Worm (Caenorhabditis elegans) whole organism, young adult: ENCODE data around the gene pat-6.
A peak's percentile ranks its signal among the peaks of the same experiment; 100 is the strongest.

ENCODE experiments used
- B0336.3 ChIP-seq: fragments of 200-800 bp; sonication (Bioruptor generic); IDR thresholded peaks from 2 replicates; pipeline ENCODE4 v1.3.6; 2022; ENCODE audit warnings: missing genetic modification characterization, missing compliant biosample characterization
- C06A6.2 ChIP-seq: fragments of 200-800 bp; sonication (Bioruptor generic); conservative IDR thresholded peaks from 2 replicates; pipeline ENCODE4 v1.3.6; 2022; ENCODE audit warnings: missing genetic modification characterization, missing compliant biosample characterization
- F37B4.10 ChIP-seq: fragments of 200-800 bp; sonication (Bioruptor generic); IDR thresholded peaks from 2 replicates; pipeline ENCODE4 v1.3.6; 2022; ENCODE audit warnings: missing genetic modification characterization, missing compliant biosample characterization
- F57C9.4 ChIP-seq: sonication (generic microtip); optimal IDR thresholded peaks from 2 replicates; lab custom pipeline; 2017; ENCODE audit warnings: mild to moderate bottlenecking, missing genetic modification characterization, missing compliant biosample characterization
- K12H6.12 ChIP-seq: fragments of 200-800 bp; sonication (Bioruptor generic); optimal IDR thresholded peaks from 2 replicates; lab custom pipeline; 2018; ENCODE audit warnings: mild to moderate bottlenecking, missing genetic modification characterization, missing compliant biosample characterization
- Y67H2A.10 ChIP-seq: fragments of 200-800 bp; sonication (Bioruptor generic); conservative IDR thresholded peaks from 2 replicates; pipeline ENCODE4 v1.3.6; 2022; ENCODE audit warnings: missing genetic modification reagents, missing genetic modification characterization, missing compliant biosample characterization
- ZK185.1 ChIP-seq: sonication (generic microtip); optimal IDR thresholded peaks from 2 replicates; lab custom pipeline; 2016; ENCODE audit warnings: mild to moderate bottlenecking, missing genetic modification characterization, missing compliant biosample characterization; ENCODE audit not compliant: poor library complexity, severe bottlenecking
- aptf-3 ChIP-seq: fragments of 200-800 bp; sonication (Bioruptor generic); IDR thresholded peaks from 2 replicates; pipeline ENCODE4 v1.3.6; 2022; ENCODE audit warnings: missing genetic modification characterization, missing compliant biosample characterization
- atf-7 ChIP-seq: sonication (generic microtip); optimal IDR thresholded peaks from 2 replicates; lab custom pipeline; 2017; ENCODE audit warnings: mild to moderate bottlenecking, missing genetic modification characterization, missing compliant biosample characterization
- athp-1 ChIP-seq: sonication (generic microtip); optimal IDR thresholded peaks from 2 replicates; lab custom pipeline; 2017; ENCODE audit warnings: mild to moderate bottlenecking, missing genetic modification characterization, missing compliant biosample characterization
- attf-5 ChIP-seq: fragments of 200-800 bp; sonication (Bioruptor generic); optimal IDR thresholded peaks from 2 replicates; lab custom pipeline; 2018; ENCODE audit warnings: mild to moderate bottlenecking, missing genetic modification characterization, missing compliant biosample characterization
- ccch-3 ChIP-seq: fragments of 200-800 bp; sonication (Bioruptor generic); optimal IDR thresholded peaks from 2 replicates; lab custom pipeline; 2018; ENCODE audit warnings: mild to moderate bottlenecking, missing genetic modification characterization, missing compliant biosample characterization
- cebp-1 ChIP-seq, 2 experiments: fragments of 200-800 bp in 1 of 2; sonication (Bioruptor generic) in 1 of 2; sonication (generic microtip) in 1 of 2; IDR thresholded peaks in 1 of 2; optimal IDR thresholded peaks in 1 of 2; 2 replicates each; pipeline versions ENCODE4 v1.3.6 to Lab custom; 2017 to 2022; ENCODE audit warnings: missing compliant biosample characterization in 2 of 2, missing genetic modification characterization in 2 of 2, mild to moderate bottlenecking in 1 of 2, missing genetic modification reagents in 1 of 2, moderate library complexity in 1 of 2
- ceh-100 ChIP-seq: fragments of 200-800 bp; sonication (Bioruptor generic); IDR thresholded peaks from 2 replicates; pipeline ENCODE4 v1.3.6; 2022; ENCODE audit warnings: missing genetic modification reagents, missing genetic modification characterization, missing compliant biosample characterization
- ceh-27 ChIP-seq: fragments of 200-800 bp; sonication (Bioruptor generic); optimal IDR thresholded peaks from 2 replicates; lab custom pipeline; 2018; ENCODE audit warnings: mild to moderate bottlenecking, missing genetic modification characterization, moderate library complexity, missing compliant biosample characterization
- ceh-79 ChIP-seq: sonication (generic microtip); optimal IDR thresholded peaks from 2 replicates; lab custom pipeline; 2017; ENCODE audit warnings: mild to moderate bottlenecking, missing genetic modification characterization, missing compliant biosample characterization
- chd-7 ChIP-seq: sonication (generic microtip); optimal IDR thresholded peaks from 2 replicates; lab custom pipeline; 2016; ENCODE audit warnings: mild to moderate bottlenecking, missing genetic modification characterization, moderate library complexity, missing compliant biosample characterization
- dox-1 ChIP-seq: fragments of 200-800 bp; sonication (Bioruptor generic); IDR thresholded peaks from 2 replicates; pipeline ENCODE4 v1.3.6; 2022; ENCODE audit warnings: missing genetic modification reagents, missing genetic modification characterization, missing compliant biosample characterization
- egl-44 ChIP-seq: fragments of 200-800 bp; sonication (Bioruptor generic); IDR thresholded peaks from 2 replicates; pipeline ENCODE4 v1.3.6; 2022; ENCODE audit warnings: missing genetic modification reagents, missing genetic modification characterization, missing compliant biosample characterization
- ekl-4 ChIP-seq: fragments of 200-800 bp; sonication (Bioruptor generic); IDR thresholded peaks from 2 replicates; pipeline ENCODE4 v1.3.6; 2022; ENCODE audit warnings: missing genetic modification reagents, missing genetic modification characterization, missing compliant biosample characterization
- him-1 ChIP-seq: sonication (generic microtip); optimal IDR thresholded peaks from 2 replicates; lab custom pipeline; 2016; ENCODE audit warnings: missing genotype, missing genetic modification reagents, missing genetic modification characterization, missing compliant biosample characterization
- hlh-26 ChIP-seq: fragments of 200-800 bp; sonication (Bioruptor generic); conservative IDR thresholded peaks from 2 replicates; pipeline ENCODE4 v1.3.6; 2022; ENCODE audit warnings: missing genetic modification reagents, missing genetic modification characterization, missing compliant biosample characterization
- hsf-1 ChIP-seq: fragments of 200-800 bp; sonication (Bioruptor generic); IDR thresholded peaks from 2 replicates; pipeline ENCODE4 v1.3.6; 2022; ENCODE audit warnings: missing genetic modification reagents, missing genetic modification characterization, missing compliant biosample characterization
- let-526 ChIP-seq: fragments of 200-800 bp; sonication (Bioruptor generic); IDR thresholded peaks from 2 replicates; pipeline ENCODE4 v1.3.6; 2022; ENCODE audit warnings: missing genetic modification reagents, missing genetic modification characterization, missing compliant biosample characterization
- let-607 ChIP-seq, 2 experiments: fragments of 200-800 bp in 1 of 2; sonication (Bioruptor generic) in 1 of 2; sonication (generic microtip) in 1 of 2; optimal IDR thresholded peaks; 2 replicates each; lab custom pipeline; 2016 to 2018; ENCODE audit warnings: mild to moderate bottlenecking in 2 of 2, missing compliant biosample characterization in 2 of 2, missing genetic modification characterization in 2 of 2, moderate library complexity in 2 of 2, missing genotype in 1 of 2
- lin-26 ChIP-seq: fragments of 200-800 bp; sonication (Bioruptor generic); IDR thresholded peaks from 2 replicates; pipeline ENCODE4 v1.3.6; 2022; ENCODE audit warnings: missing genetic modification reagents, missing genetic modification characterization, missing compliant biosample characterization
- lin-35 ChIP-seq, 3 experiments: fragments of 150-350 bp in 2 of 3; sonication (generic microtip) in 1 of 3; optimal IDR thresholded peaks; 2 replicates each; lab custom pipeline; 2014 to 2018; ENCODE audit warnings: missing biosample characterization in 3 of 3, missing genetic modification characterization in 3 of 3, missing genetic modification reagents in 3 of 3
- lin-40 ChIP-seq: sonication (generic microtip); optimal IDR thresholded peaks from 2 replicates; lab custom pipeline; 2016; ENCODE audit warnings: missing genetic modification characterization, mild to moderate bottlenecking, missing compliant biosample characterization, missing genotype, missing genetic modification reagents
- lin-54 ChIP-seq: fragments of 200-800 bp; sonication (Bioruptor generic); optimal IDR thresholded peaks from 2 replicates; lab custom pipeline; 2018; ENCODE audit warnings: mild to moderate bottlenecking, missing genetic modification characterization, missing compliant biosample characterization
- madf-10 ChIP-seq: sonication (generic microtip); optimal IDR thresholded peaks from 2 replicates; lab custom pipeline; 2016; ENCODE audit warnings: mild to moderate bottlenecking, missing genetic modification characterization, missing compliant biosample characterization
- madf-3 ChIP-seq: fragments of 200-800 bp; sonication (Bioruptor generic); IDR thresholded peaks from 2 replicates; pipeline ENCODE4 v1.3.6; 2022; ENCODE audit warnings: missing genetic modification reagents, missing genetic modification characterization, missing compliant biosample characterization
- mel-28 ChIP-seq: sonication (generic microtip); optimal IDR thresholded peaks from 2 replicates; lab custom pipeline; 2016; ENCODE audit warnings: borderline replicate concordance, mild to moderate bottlenecking, missing genetic modification characterization, missing compliant biosample characterization
- nfyb-1 ChIP-seq: fragments of 200-800 bp; sonication (Bioruptor generic); IDR thresholded peaks from 2 replicates; pipeline ENCODE4 v1.3.6; 2022; ENCODE audit warnings: missing genetic modification reagents, missing genetic modification characterization, missing compliant biosample characterization
- nhr-120 ChIP-seq: fragments of 200-800 bp; sonication (Bioruptor generic); IDR thresholded peaks from 2 replicates; pipeline ENCODE4 v1.3.6; 2022; ENCODE audit warnings: missing genetic modification characterization, missing compliant biosample characterization
- nhr-80 ChIP-seq: sonication (generic microtip); optimal IDR thresholded peaks from 2 replicates; lab custom pipeline; 2016; ENCODE audit warnings: missing genetic modification characterization, missing compliant biosample characterization
- nhr-90 ChIP-seq: sonication (generic microtip); optimal IDR thresholded peaks from 2 replicates; lab custom pipeline; 2016; ENCODE audit warnings: missing genotype, mild to moderate bottlenecking, missing genetic modification characterization, missing compliant biosample characterization
- repo-1 ChIP-seq: sonication (generic microtip); optimal IDR thresholded peaks from 2 replicates; lab custom pipeline; 2017; ENCODE audit warnings: mild to moderate bottlenecking, missing genetic modification characterization, missing compliant biosample characterization
- snpc-4 ChIP-seq, 5 experiments: fragments of 150-350 bp in 1 of 5; sonication (generic microtip) in 4 of 5; optimal IDR thresholded peaks; 2 replicates each; lab custom pipeline; 2014 to 2018; ENCODE audit warnings: missing genetic modification characterization in 5 of 5, missing biosample characterization in 3 of 5, antibody characterized with exemption in 2 of 5, mild to moderate bottlenecking in 2 of 5, missing compliant biosample characterization in 2 of 5, missing genotype in 2 of 5, moderate library complexity in 2 of 5, missing genetic modification reagents in 1 of 5
- tbp1 ChIP-seq: fragments of 200-800 bp; sonication (Bioruptor generic); optimal IDR thresholded peaks from 2 replicates; lab custom pipeline; 2018; ENCODE audit warnings: mild to moderate bottlenecking, missing genetic modification characterization, missing compliant biosample characterization
- tlf-1 ChIP-seq: fragments of 200-800 bp; sonication (Bioruptor generic); optimal IDR thresholded peaks from 2 replicates; lab custom pipeline; 2018; ENCODE audit warnings: mild to moderate bottlenecking, missing genetic modification characterization, missing compliant biosample characterization
- unc-62 ChIP-seq: fragments of 150-350 bp; optimal IDR thresholded peaks from 2 replicates; lab custom pipeline; 2014; ENCODE audit warnings: missing biosample characterization, missing genetic modification reagents, missing genetic modification characterization
- ztf-22 ChIP-seq: fragments of 200-800 bp; sonication (Bioruptor generic); optimal IDR thresholded peaks from 2 replicates; lab custom pipeline; 2018; ENCODE audit warnings: mild to moderate bottlenecking, missing genetic modification characterization, moderate library complexity, missing compliant biosample characterization
- ztf-3 ChIP-seq: fragments of 200-800 bp; sonication (Bioruptor generic); optimal IDR thresholded peaks from 2 replicates; lab custom pipeline; 2018; ENCODE audit warnings: mild to moderate bottlenecking, missing genetic modification characterization, missing compliant biosample characterization

pat-6 gene

DNA sequence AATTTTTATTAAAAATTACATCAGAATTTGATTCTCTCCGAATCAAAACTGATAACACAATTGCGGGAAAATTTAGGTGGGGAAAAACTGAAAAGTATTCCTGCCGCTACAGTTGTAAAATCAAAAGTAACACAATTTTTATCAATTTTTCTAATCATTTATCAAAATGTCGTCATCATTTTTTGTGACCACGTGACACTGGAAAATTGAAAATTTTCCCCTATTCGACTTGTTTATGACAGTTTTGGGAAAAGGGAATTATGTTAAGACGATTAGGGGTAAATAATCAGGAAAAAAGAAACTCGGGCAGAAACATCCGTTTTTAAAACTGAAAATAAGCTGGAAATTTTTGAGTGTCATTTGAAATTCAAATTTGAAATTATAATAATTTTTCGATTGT lies 32.8 kb upstream of the pat-6 start:
- TF ChIP-seq ztf-22 (GFP tag; lab: Kevin White, UChicago) (peak; percentile 41), tlf-1 (GFP tag; lab: Kevin White, UChicago) (no peak), K12H6.12 (no peak), madf-10 (tag; lab: Kevin White, UChicago) (no peak), let-607 (tag; optimal IDR thresholded peaks at IDR 0.05; lab: Kevin White, UChicago) (peak in 1 of 2 experiments; percentile 35), unc-62 (GFP tag; lab: Kevin White, UChicago) (peak; percentile 18), atf-7 (peak; percentile 70), lin-40 (tag; lab: Kevin White, UChicago) (peak; percentile 2), nhr-80 (peak; percentile 81), B0336.3 (GFP tag; lab: Robert Waterston, UW) (0 out of 2 replicates have a peak, but pooled peaks have one; percentile 21), chd-7 (tag; lab: Kevin White, UChicago) (peak; percentile 27), cebp-1 (GFP tag; IDR thresholded peaks at IDR 0.05; lab: Robert Waterston, UW) (no peak), cebp-1 (tag; optimal IDR thresholded peaks at IDR 0.05; lab: Kevin White, UChicago) (peak; percentile 37)

DNA sequence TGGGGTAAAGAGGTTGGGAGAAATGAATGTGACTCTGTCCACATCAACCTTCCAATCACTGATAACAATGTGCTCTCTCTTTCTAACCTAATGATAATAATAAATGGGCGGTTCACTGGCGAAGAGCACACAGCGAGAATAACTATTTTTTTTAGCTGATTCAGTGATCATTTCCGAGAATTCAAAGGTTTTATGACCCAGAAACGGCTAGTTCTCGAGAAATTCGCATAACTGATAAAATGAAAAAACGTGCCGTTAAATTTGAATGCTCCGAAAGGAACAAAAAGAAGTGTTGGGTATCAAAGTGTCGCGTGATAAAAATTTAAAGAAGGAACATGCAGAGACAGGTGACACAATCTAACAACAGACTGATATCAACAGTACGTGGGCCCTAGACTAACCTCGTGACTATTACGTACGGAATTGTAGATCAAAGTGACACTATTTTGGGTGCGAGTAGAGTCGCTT lies 31.7 kb upstream of the pat-6 start:
- TF ChIP-seq ekl-4 (GFP tag; lab: Robert Waterston, UW) = 0 out of 2 replicates have a peak, but pooled peaks have one; percentile 33
- peak; percentile 62 for TF ChIP-seq madf-10 (tag; lab: Kevin White, UChicago)
- TF ChIP-seq cebp-1 (GFP tag; IDR thresholded peaks at IDR 0.05; lab: Robert Waterston, UW) = no peak
- TF ChIP-seq cebp-1 (tag; optimal IDR thresholded peaks at IDR 0.05; lab: Kevin White, UChicago) = peak; percentile 33
- TF ChIP-seq chd-7 (tag; lab: Kevin White, UChicago) = peak; percentile 43
- no peak for TF ChIP-seq repo-1 (tag; lab: Kevin White, UChicago)
- no peak for TF ChIP-seq lin-35 (GFP tag; optimal IDR thresholded peaks at IDR 0.05; lab: Kevin White, UChicago)
- peak; percentile 0 for TF ChIP-seq ztf-3
- no peak for TF ChIP-seq ceh-100 (GFP tag; lab: Robert Waterston, UW)
- peak; percentile 95 for TF ChIP-seq nhr-80
- TF ChIP-seq hlh-26 (GFP tag; lab: Robert Waterston, UW) = no peak
- 0 out of 2 replicates have a peak, but pooled peaks have one; percentile 27 for TF ChIP-seq C06A6.2
- TF ChIP-seq ccch-3 (GFP tag; lab: Kevin White, UChicago) = no peak
- TF ChIP-seq egl-44 (GFP tag; lab: Robert Waterston, UW) = 0 out of 2 replicates have a peak, but pooled peaks have one; percentile 32
- no peak for TF ChIP-seq ceh-27 (GFP tag; lab: Kevin White, UChicago)
- TF ChIP-seq lin-54 (GFP tag; lab: Kevin White, UChicago) = peak; percentile 16
- no peak for TF ChIP-seq F37B4.10 (GFP tag; lab: Robert Waterston, UW)
- TF ChIP-seq let-607 (tag; optimal IDR thresholded peaks at IDR 0.05; lab: Kevin White, UChicago) = peak; percentile 43 to 45
- no peak for TF ChIP-seq ZK185.1 (tag; lab: Kevin White, UChicago)
- 0 out of 2 replicates have a peak, but pooled peaks have one; percentile 62 for TF ChIP-seq nhr-120
- peak; percentile 63 for TF ChIP-seq dox-1
- no peak for TF ChIP-seq snpc-4 (GFP tag; optimal IDR thresholded peaks at IDR 0.05; lab: Kevin White, UChicago)
- peak in 1 of 4 experiments; percentile 10 for TF ChIP-seq snpc-4 (tag; optimal IDR thresholded peaks at IDR 0.05; lab: Kevin White, UChicago)
- no peak for TF ChIP-seq hsf-1 (GFP tag; lab: Robert Waterston, UW)
- peak; percentile 77 for TF ChIP-seq atf-7
- 0 out of 2 replicates have a peak, but pooled peaks have one; percentile 59 for TF ChIP-seq nfyb-1
- TF ChIP-seq tbp1 = peak; percentile 33
- no peak for TF ChIP-seq aptf-3 (GFP tag; lab: Robert Waterston, UW)
- TF ChIP-seq nhr-90 = peak; percentile 39
- TF ChIP-seq, all 124 proteins: peak for 17

DNA sequence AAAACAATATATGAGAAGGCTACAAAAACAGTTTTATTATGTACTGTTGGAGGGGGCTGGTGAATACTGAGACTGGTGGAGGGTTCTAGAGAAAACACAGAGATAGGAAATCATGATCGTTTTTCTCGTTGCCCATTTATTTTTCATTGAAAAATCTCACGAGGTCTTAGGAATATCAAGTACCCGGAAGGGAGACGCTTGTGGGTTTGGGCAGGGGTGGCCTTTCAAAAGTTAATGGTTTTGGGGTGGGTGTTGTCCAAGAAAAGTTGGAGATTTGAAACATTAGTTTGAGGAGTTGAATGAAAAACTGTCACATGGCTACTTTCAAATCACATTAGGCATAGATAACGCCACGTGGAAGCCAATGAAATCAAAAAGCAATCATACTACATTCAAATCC lies 30.7 kb upstream of the pat-6 start:
- no peak for TF ChIP-seq mel-28 (tag; lab: Kevin White, UChicago)
- TF ChIP-seq let-526 = no peak
- TF ChIP-seq ceh-79 (tag; lab: Kevin White, UChicago) = no peak
- no peak for TF ChIP-seq athp-1 (tag; lab: Kevin White, UChicago)
- 0 out of 2 replicates have a peak, but pooled peaks have one; percentile 21 for TF ChIP-seq madf-3
- 0 out of 2 replicates have a peak, but pooled peaks have one; percentile 25 for TF ChIP-seq nfyb-1
- no peak for TF ChIP-seq him-1 (tag; lab: Kevin White, UChicago)
- TF ChIP-seq Y67H2A.10 (GFP tag; lab: Robert Waterston, UW) = no peak
- no peak for TF ChIP-seq F57C9.4 (tag; lab: Kevin White, UChicago)
- TF ChIP-seq attf-5 (GFP tag; lab: Kevin White, UChicago) = peak; percentile 9
- TF ChIP-seq cebp-1 (GFP tag; IDR thresholded peaks at IDR 0.05; lab: Robert Waterston, UW) = no peak
- peak; percentile 10 for TF ChIP-seq cebp-1 (tag; optimal IDR thresholded peaks at IDR 0.05; lab: Kevin White, UChicago)
- 0 out of 2 replicates have a peak, but pooled peaks have one; percentile 37 for TF ChIP-seq lin-26
- 0 out of 2 replicates have a peak, but pooled peaks have one; percentile 17 for TF ChIP-seq nhr-120
- TF ChIP-seq, all 124 proteins: peak for 6
